Fruit fly (Drosophila melanogaster) whole organism, adult: ENCODE data around the gene CG11560.

Source experiments
- CG11617 ChIP-seq: fragments of 200-800 bp; sonication (Bioruptor generic); optimal IDR thresholded peaks from 2 replicates; lab custom pipeline; 2017; ENCODE audit warnings: mild to moderate bottlenecking, missing biosample characterization, missing genetic modification reagents, missing genetic modification characterization
- CG14711 ChIP-seq: fragments of 200-800 bp; sonication (Bioruptor generic); optimal IDR thresholded peaks from 2 replicates; lab custom pipeline; 2018; ENCODE audit warnings: missing biosample characterization, mild to moderate bottlenecking, missing genetic modification characterization, moderate library complexity
- CG5204 ChIP-seq: fragments of 200-800 bp; sonication (Bioruptor generic); optimal IDR thresholded peaks from 2 replicates; lab custom pipeline; 2016; ENCODE audit warnings: missing biosample characterization, missing genetic modification characterization
- CG7101 ChIP-seq: fragments of 200-800 bp; sonication (Bioruptor generic); optimal IDR thresholded peaks from 2 replicates; lab custom pipeline; 2018; ENCODE audit warnings: missing biosample characterization, mild to moderate bottlenecking, missing genetic modification characterization, moderate library complexity
- Clk ChIP-seq: fragments of 200-800 bp; sonication (Bioruptor generic); optimal IDR thresholded peaks from 2 replicates; lab custom pipeline; 2017; ENCODE audit warnings: missing biosample characterization, missing genetic modification characterization
- Hr96 ChIP-seq: fragments of 200-800 bp; sonication (Bioruptor generic); optimal IDR thresholded peaks from 2 replicates; lab custom pipeline; 2016; ENCODE audit warnings: missing biosample characterization, missing genetic modification characterization
- Mnt ChIP-seq: fragments of 200-800 bp; sonication (Bioruptor generic); optimal IDR thresholded peaks from 2 replicates; lab custom pipeline; 2016; ENCODE audit warnings: missing biosample characterization, mild to moderate bottlenecking, missing genetic modification characterization
- bab1 ChIP-seq: fragments of 200-800 bp; sonication (Bioruptor generic); optimal IDR thresholded peaks from 3 replicates; lab custom pipeline; 2019; ENCODE audit warnings: missing biosample characterization, mild to moderate bottlenecking, missing genetic modification characterization, moderate library complexity
- cic ChIP-seq: fragments of 200-800 bp; sonication (Bioruptor generic); optimal IDR thresholded peaks from 2 replicates; lab custom pipeline; 2017; ENCODE audit warnings: missing biosample characterization, mild to moderate bottlenecking, missing genetic modification characterization, moderate library complexity
- cnc ChIP-seq, 2 experiments: fragments of >200 bp; optimal IDR thresholded peaks; 2 replicates each; lab custom pipeline; 2017
- kay ChIP-seq: fragments of 200-800 bp; sonication (Bioruptor generic); peaks from one replicate; lab custom pipeline; 2016; ENCODE audit warnings: missing biosample characterization, missing genetic modification characterization, borderline replicate concordance

dm6 chr3L:12146970-12147369 lies 27.2 kb downstream of the CG11560 start:
- no peak for TF ChIP-seq bab1 (GFP tag; lab: Kevin White, UChicago)
- TF ChIP-seq CG7101 (tag; lab: Kevin White, UChicago) = no peak
- no peak for TF ChIP-seq CG11617
- TF ChIP-seq CG14711 (tag; lab: Kevin White, UChicago) = no peak
- TF ChIP-seq cnc (optimal IDR thresholded peaks at IDR 0.05; lab: Kevin White, UChicago) = no peak
- no peak for TF ChIP-seq Clk
- peak; percentile 30 for TF ChIP-seq Mnt
- TF ChIP-seq cic = no peak
- no peak for TF ChIP-seq kay
- no peak for TF ChIP-seq Hr96 (GFP tag; lab: Kevin White, UChicago)
- TF ChIP-seq CG5204 = no peak
